Fruit fly (Drosophila melanogaster): Measurements from ENCODE around the gene aust.

Gene aust

dm6 chr2L:9224364-9225019, 26.4 kb downstream of the aust start (continued):
- TF ChIP-seq CG7745 (tag; optimal IDR thresholded peaks at IDR 0.05): no peak
- TF ChIP-seq E2f2 (GFP tag; IDR thresholded peaks at IDR 0.05): peak; percentile 41; the same call in 1 of the 2 replicates
- no peak for TF ChIP-seq Hmx (GFP tag; optimal IDR thresholded peaks at IDR 0.05)
- TF ChIP-seq Sin3A (optimal IDR thresholded peaks at IDR 0.05): no peak
- no peak for TF ChIP-seq CG7556 (GFP tag; optimal IDR thresholded peaks at IDR 0.05)
- peak; percentile 24 for TF ChIP-seq CG2678 (tag; optimal IDR thresholded peaks at IDR 0.05)
- no peak for TF ChIP-seq CG10462 (GFP tag; optimal IDR thresholded peaks at IDR 0.05)
- TF ChIP-seq tio (GFP tag; optimal IDR thresholded peaks at IDR 0.05): no peak
- TF ChIP-seq CG4730 (GFP tag; IDR thresholded peaks at IDR 0.05): peak; percentile 60
- peak; percentile 82; the same call in 1 of the 2 replicates for TF ChIP-seq chm (GFP tag; IDR thresholded peaks at IDR 0.05)
- no peak for TF ChIP-seq grn (GFP tag; optimal IDR thresholded peaks at IDR 0.05)
- TF ChIP-seq CG16779 (GFP tag; IDR thresholded peaks at IDR 0.05): peak; percentile 71
- peak; percentile 56; the same call in 1 of the 2 replicates for TF ChIP-seq CG43689 (GFP tag; IDR thresholded peaks at IDR 0.05)
- TF ChIP-seq dan (GFP tag; IDR thresholded peaks at IDR 0.05): 0 out of 2 replicates have a peak, but pooled peaks have one; percentile 24
- TF ChIP-seq HLHmδ (GFP tag; optimal IDR thresholded peaks at IDR 0.05): no peak
- TF ChIP-seq sna (GFP tag; IDR thresholded peaks at IDR 0.05; ENCODE audit: partially characterized antibody): no peak
- TF ChIP-seq CG1603 (tag; optimal IDR thresholded peaks at IDR 0.05): no peak
- TF ChIP-seq B-H2 (GFP tag; optimal IDR thresholded peaks at IDR 0.05): no peak
- peak; percentile 51; the same call in 1 of the 2 replicates for TF ChIP-seq CG9215 (GFP tag; IDR thresholded peaks at IDR 0.05)
- peak; percentile 83 for TF ChIP-seq Rfx (GFP tag; IDR thresholded peaks at IDR 0.05)
- TF ChIP-seq Sox100B (GFP tag; optimal IDR thresholded peaks at IDR 0.05): peak; percentile 19
- TF ChIP-seq Ada2b (GFP tag; IDR thresholded peaks at IDR 0.05): peak; percentile 78
- peak; percentile 25 for TF ChIP-seq CG9727 (GFP tag; optimal IDR thresholded peaks at IDR 0.05)
- no peak for TF ChIP-seq CkIIα-i1 (GFP tag; IDR thresholded peaks at IDR 0.05)
- TF ChIP-seq nerfin-1 (tag; optimal IDR thresholded peaks at IDR 0.05): no peak
- TF ChIP-seq zf30C (GFP tag; optimal IDR thresholded peaks at IDR 0.05): no peak
- no peak for TF ChIP-seq chinmo (GFP tag; IDR thresholded peaks at IDR 0.05; ENCODE audit: partially characterized antibody)
- TF ChIP-seq tgo (GFP tag; IDR thresholded peaks at IDR 0.05): peak; percentile 83
- TF ChIP-seq kni (GFP tag; optimal IDR thresholded peaks at IDR 0.05): peak; percentile 62
- TF ChIP-seq chif (GFP tag; optimal IDR thresholded peaks at IDR 0.05): peak in 1 of 2 experiments; percentile 12
- no peak for TF ChIP-seq CG9876 (GFP tag; optimal IDR thresholded peaks at IDR 0.05)
- peak; percentile 53; the same call in 1 of the 3 replicates for TF ChIP-seq CG11093 (GFP tag; IDR thresholded peaks at IDR 0.05)
- TF ChIP-seq gfzf (GFP tag; optimal IDR thresholded peaks at IDR 0.05): no peak
- TF ChIP-seq Fer3 (tag; optimal IDR thresholded peaks at IDR 0.05): no peak
- no peak for TF ChIP-seq NC2β (GFP tag; optimal IDR thresholded peaks at IDR 0.05)
- TF ChIP-seq cwo (GFP tag; optimal IDR thresholded peaks at IDR 0.05): peak; percentile 6
- peak; percentile 11; the same call in 1 of the 2 replicates for TF ChIP-seq CG4360 (GFP tag; IDR thresholded peaks at IDR 0.05)
- no peak for TF ChIP-seq corto (GFP tag; optimal IDR thresholded peaks at IDR 0.05)
- TF ChIP-seq CG8089 (GFP tag; optimal IDR thresholded peaks at IDR 0.05): no peak
- TF ChIP-seq Nf-YA (GFP tag; IDR thresholded peaks at IDR 0.05): peak; percentile 41; the same call in 1 of the 2 replicates
- TF ChIP-seq nerfin-2 (GFP tag; IDR thresholded peaks at IDR 0.05; ENCODE audit: partially characterized antibody): no peak
- no peak for TF ChIP-seq Spps (tag; optimal IDR thresholded peaks at IDR 0.05)
- no peak for TF ChIP-seq jing (GFP tag; optimal IDR thresholded peaks at IDR 0.05)
- TF ChIP-seq ken (GFP tag; IDR thresholded peaks at IDR 0.05): peak; percentile 62; the same call in 2 of the 3 replicates
- TF ChIP-seq lola (GFP tag; optimal IDR thresholded peaks at IDR 0.05): no peak
- no peak for TF ChIP-seq Bgb (GFP tag; IDR thresholded peaks at IDR 0.05; ENCODE audit: partially characterized antibody)
- TF ChIP-seq CG34376 (GFP tag; optimal IDR thresholded peaks at IDR 0.05): no peak
- TF ChIP-seq CG9932 (GFP tag; IDR thresholded peaks at IDR 0.05): peak; percentile 65
- TF ChIP-seq CG4707 (GFP tag; optimal IDR thresholded peaks at IDR 0.05): no peak

Measured in whole organism, embryonic.